In the genomic region with DNA sequence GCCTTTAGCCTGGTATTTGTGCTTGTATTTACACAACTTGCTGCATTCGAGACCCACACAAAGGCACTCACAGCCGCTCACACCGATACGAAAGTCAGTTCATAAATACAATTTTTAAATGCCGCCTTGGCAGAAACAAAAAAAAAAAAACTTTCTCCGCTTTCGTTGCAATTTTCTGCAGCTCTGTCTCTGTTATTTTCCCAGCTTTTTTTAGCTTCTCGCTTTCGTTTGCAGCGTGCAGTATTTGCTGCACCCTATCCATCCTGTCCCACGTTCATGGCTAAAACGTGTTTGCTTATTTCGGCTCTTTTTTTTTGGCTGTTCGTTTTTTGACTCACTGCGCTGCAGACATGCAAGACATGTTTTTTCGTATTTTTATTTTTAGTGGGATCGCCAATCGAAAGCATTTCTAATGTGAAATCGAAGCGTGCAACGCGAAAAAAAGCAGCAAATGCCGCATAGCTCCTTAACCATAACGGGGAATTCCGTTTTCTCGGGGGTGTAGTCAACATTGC, we compare ENCODE assay signal across 3 fruit fly cellular contexts.
TF ChIP-seq lines count a peak whose summit lies in the region.

No protein-coding gene starts in this region.

- no peak for TF ChIP-seq CTCF in whole organism, embryonic (GFP tag; optimal IDR thresholded peaks at IDR 0.05; lab: Kevin White, UChicago)

TF ChIP-seq in whole organism, embryonic, 481 proteins besides CTCF, POLR2A, EP300 and RAD21:
- TF ChIP-seq Blimp-1 (GFP tag; optimal IDR thresholded peaks at IDR 0.05; lab: Kevin White, UChicago) (peak; percentile 41), CG18262 (tag; optimal IDR thresholded peaks at IDR 0.05; lab: Kevin White, UChicago) (no peak)

TF ChIP-seq in whole organism, prepupa, 60 proteins besides CTCF, POLR2A, EP300 and RAD21:
- TF ChIP-seq fd59A (GFP tag; optimal IDR thresholded peaks at IDR 0.05; lab: Kevin White, UChicago) (no peak), vri (GFP tag; optimal IDR thresholded peaks at IDR 0.05; lab: Kevin White, UChicago) (no peak), svp (GFP tag; lab: Kevin White, UChicago) (no peak), cyc (GFP tag; optimal IDR thresholded peaks at IDR 0.05; lab: Kevin White, UChicago) (no peak), fd85E (GFP tag; optimal IDR thresholded peaks at IDR 0.05; lab: Kevin White, UChicago) (no peak), pdm3 (GFP tag; optimal IDR thresholded peaks at IDR 0.05; lab: Kevin White, UChicago) (no peak), CG34406 (GFP tag; optimal IDR thresholded peaks at IDR 0.05; lab: Kevin White, UChicago) (no peak), CG31627 (GFP tag; optimal IDR thresholded peaks at IDR 0.05; lab: Kevin White, UChicago) (no peak), Blimp-1 (GFP tag; optimal IDR thresholded peaks at IDR 0.05; lab: Kevin White, UChicago) (peak; percentile 91), lz (GFP tag; optimal IDR thresholded peaks at IDR 0.05; lab: Kevin White, UChicago) (no peak), CG8119 (GFP tag; IDR thresholded peaks at IDR 0.05; lab: Robert Waterston, UW) (peak; percentile 70; the same call in 2 of the 3 replicates), fkh (GFP tag; optimal IDR thresholded peaks at IDR 0.05; lab: Kevin White, UChicago) (no peak), CG6276 (GFP tag; optimal IDR thresholded peaks at IDR 0.05; lab: Kevin White, UChicago) (peak; percentile 33), eg (GFP tag; IDR thresholded peaks at IDR 0.05; lab: Robert Waterston, UW) (no peak), CG15336 (GFP tag; IDR thresholded peaks at IDR 0.05; lab: Robert Waterston, UW) (peak; percentile 38), Hr39 (GFP tag; optimal IDR thresholded peaks at IDR 0.05; lab: Kevin White, UChicago) (no peak), CG11762 (GFP tag; optimal IDR thresholded peaks at IDR 0.05; lab: Kevin White, UChicago; ENCODE audit: insufficient read depth) (no peak), CG6163 (GFP tag; IDR thresholded peaks at IDR 0.05; lab: Robert Waterston, UW) (0 out of 3 replicates have a peak, but pooled peaks have one; percentile 27), CG6808 (GFP tag; optimal IDR thresholded peaks at IDR 0.05; lab: Kevin White, UChicago) (no peak), Eip78C (GFP tag; lab: Kevin White, UChicago) (peak; percentile 61), acj6 (GFP tag; optimal IDR thresholded peaks at IDR 0.05; lab: Kevin White, UChicago) (no peak), CG32006 (GFP tag; optimal IDR thresholded peaks at IDR 0.05; lab: Kevin White, UChicago) (peak; percentile 7)

TF ChIP-seq in whole organism, pupa, 21 proteins besides CTCF, POLR2A, EP300 and RAD21:
- TF ChIP-seq CG17806 (tag; optimal IDR thresholded peaks at IDR 0.05; lab: Kevin White, UChicago) (no peak), Pif1A (GFP tag; optimal IDR thresholded peaks at IDR 0.05; lab: Kevin White, UChicago) (no peak), Pif1B (GFP tag; optimal IDR thresholded peaks at IDR 0.05; lab: Kevin White, UChicago) (no peak), fd96Ca (GFP tag; IDR thresholded peaks at IDR 0.05; lab: Robert Waterston, UW) (no peak), CG4496 (GFP tag; IDR thresholded peaks at IDR 0.05; lab: Robert Waterston, UW) (0 out of 3 replicates have a peak, but pooled peaks have one; percentile 39), EcR (GFP tag; optimal IDR thresholded peaks at IDR 0.05; lab: Kevin White, UChicago) (no peak), Ets98B (GFP tag; IDR thresholded peaks at IDR 0.05; lab: Robert Waterston, UW) (no peak; the same call in 1 of the 2 replicates)
